Worm (Caenorhabditis elegans) whole organism, L1 larva: ENCODE results near the gene cyp-13A1.

Experiments used
- C04F5.9 ChIP-seq: sonication (generic microtip); optimal IDR thresholded peaks from 2 replicates; lab custom pipeline; 2016; ENCODE audit warnings: missing genetic modification characterization, missing compliant biosample characterization
- C34B4.2 ChIP-seq: sonication (generic microtip); optimal IDR thresholded peaks from 2 replicates; lab custom pipeline; 2017; ENCODE audit warnings: mild to moderate bottlenecking, missing genetic modification characterization, missing compliant biosample characterization
- F16B12.6 ChIP-seq: fragments of 150-350 bp; optimal IDR thresholded peaks from 2 replicates; lab custom pipeline; 2014; ENCODE audit warnings: missing biosample characterization, missing genetic modification characterization
- Y116A8C.19 ChIP-seq: sonication (generic microtip); optimal IDR thresholded peaks from 2 replicates; lab custom pipeline; 2016; ENCODE audit warnings: missing compliant biosample characterization, missing genetic modification characterization, borderline replicate concordance
- aha-1 ChIP-seq: fragments of 150-350 bp; optimal IDR thresholded peaks from 2 replicates; lab custom pipeline; 2014; ENCODE audit warnings: missing biosample characterization, missing genetic modification characterization
- aly-2 ChIP-seq: fragments of 150-350 bp; optimal IDR thresholded peaks from 2 replicates; lab custom pipeline; 2014; ENCODE audit warnings: missing biosample characterization, missing genetic modification characterization
- ama-1 ChIP-seq: fragments of 150-350 bp; optimal IDR thresholded peaks from 2 replicates; lab custom pipeline; 2014
- blmp-1 ChIP-seq: fragments of 150-350 bp; optimal IDR thresholded peaks from 2 replicates; lab custom pipeline; 2014; ENCODE audit warnings: missing biosample characterization, missing genetic modification characterization
- ceh-63 ChIP-seq: fragments of 200-800 bp; sonication (Bioruptor generic); optimal IDR thresholded peaks from 2 replicates; lab custom pipeline; 2018; ENCODE audit warnings: mild to moderate bottlenecking, missing genetic modification characterization, missing compliant biosample characterization
- ceh-8 ChIP-seq: fragments of 200-800 bp; sonication (Bioruptor generic); optimal IDR thresholded peaks from 2 replicates; lab custom pipeline; 2018; ENCODE audit warnings: mild to moderate bottlenecking, missing genetic modification characterization, moderate library complexity, missing compliant biosample characterization
- ceh-90 ChIP-seq: sonication (generic microtip); optimal IDR thresholded peaks from 2 replicates; lab custom pipeline; 2016; ENCODE audit warnings: missing genetic modification characterization, missing compliant biosample characterization
- ces-1 ChIP-seq: fragments of 150-350 bp; optimal IDR thresholded peaks from 2 replicates; lab custom pipeline; 2014; ENCODE audit warnings: missing biosample characterization, missing genetic modification reagents, missing genetic modification characterization
- dpl-1 ChIP-seq, 3 experiments: fragments of 150-350 bp in 2 of 3; sonication (generic microtip) in 1 of 3; optimal IDR thresholded peaks; 2 replicates each; lab custom pipeline; 2014 to 2017; ENCODE audit warnings: missing biosample characterization in 3 of 3, missing genetic modification characterization in 3 of 3, missing genetic modification reagents in 3 of 3
- efl-1 ChIP-seq, 4 experiments: fragments of 150-350 bp; optimal IDR thresholded peaks in 3 of 4; peaks in 1 of 4; 1 replicate in 1 of 4; 2 replicates in 3 of 4; lab custom pipeline; 2014; ENCODE audit warnings: missing biosample characterization in 2 of 4, missing genetic modification characterization in 2 of 4, missing genetic modification reagents in 2 of 4
- elt-3 ChIP-seq, 6 experiments: fragments of 150-350 bp in 1 of 6; sonication (generic microtip); optimal IDR thresholded peaks; 2 replicates each; lab custom pipeline; 2017 to 2018; ENCODE audit warnings: missing biosample characterization in 6 of 6, missing genetic modification characterization in 6 of 6, inconsistent platforms in 1 of 6
- ets-5 ChIP-seq: fragments of 200-800 bp; sonication (Bioruptor generic); IDR thresholded peaks from 2 replicates; pipeline ENCODE4 v1.3.6; 2022; ENCODE audit warnings: missing genetic modification characterization, missing compliant biosample characterization
- fkh-4 ChIP-seq: sonication (generic microtip); optimal IDR thresholded peaks from 2 replicates; lab custom pipeline; 2016; ENCODE audit warnings: missing compliant biosample characterization, missing genetic modification characterization, borderline replicate concordance
- lin-14 ChIP-seq: fragments of 200-800 bp; sonication (Bioruptor generic); optimal IDR thresholded peaks from 2 replicates; lab custom pipeline; 2018; ENCODE audit warnings: mild to moderate bottlenecking, missing genetic modification characterization, moderate library complexity, missing compliant biosample characterization
- lin-15B ChIP-seq: fragments of 150-350 bp; sonication (generic microtip); optimal IDR thresholded peaks from 3 replicates; lab custom pipeline; 2014; ENCODE audit warnings: missing biosample characterization, missing genetic modification characterization
- mef-2 ChIP-seq: fragments of 150-350 bp; optimal IDR thresholded peaks from 2 replicates; lab custom pipeline; 2014; ENCODE audit warnings: missing biosample characterization, missing genetic modification characterization
- nhr-19 ChIP-seq: fragments of 200-800 bp; sonication (Bioruptor generic); conservative IDR thresholded peaks from 2 replicates; pipeline ENCODE4 v1.3.6; 2022; ENCODE audit warnings: missing genetic modification characterization, missing compliant biosample characterization
- nhr-237 ChIP-seq: fragments of 150-350 bp; optimal IDR thresholded peaks from 2 replicates; lab custom pipeline; 2014; ENCODE audit warnings: missing biosample characterization, missing genetic modification characterization
- pax-3 ChIP-seq: fragments of 200-800 bp; sonication (Bioruptor generic); optimal IDR thresholded peaks from 2 replicates; lab custom pipeline; 2018; ENCODE audit warnings: mild to moderate bottlenecking, missing genetic modification characterization, moderate library complexity, missing compliant biosample characterization
- rnt-1 ChIP-seq: sonication (generic microtip); optimal IDR thresholded peaks from 2 replicates; lab custom pipeline; 2016; ENCODE audit warnings: mild to moderate bottlenecking, missing genetic modification characterization, moderate library complexity, missing compliant biosample characterization
- skn-1 ChIP-seq: fragments of 150-350 bp; optimal IDR thresholded peaks from 2 replicates; lab custom pipeline; 2014; ENCODE audit warnings: missing biosample characterization, missing genetic modification characterization
- unc-130 ChIP-seq: fragments of 150-350 bp; optimal IDR thresholded peaks from 2 replicates; lab custom pipeline; 2017; ENCODE audit warnings: missing biosample characterization, missing genetic modification characterization, inconsistent platforms
- unc-30 ChIP-seq: sonication (generic microtip); optimal IDR thresholded peaks from 2 replicates; lab custom pipeline; 2017; ENCODE audit warnings: missing biosample characterization, missing genetic modification characterization
- unc-62 ChIP-seq: fragments of 150-350 bp; optimal IDR thresholded peaks from 2 replicates; lab custom pipeline; 2014; ENCODE audit warnings: missing biosample characterization, missing genetic modification reagents, missing genetic modification characterization
- unc-86 ChIP-seq: sonication (generic microtip); optimal IDR thresholded peaks from 2 replicates; lab custom pipeline; 2016; ENCODE audit warnings: missing genetic modification characterization, missing compliant biosample characterization
- zag-1 ChIP-seq: fragments of 150-350 bp; optimal IDR thresholded peaks from 2 replicates; lab custom pipeline; 2014; ENCODE audit warnings: missing biosample characterization, missing genetic modification characterization

Gene cyp-13A1

ce11 chrII:9735785-9736184 is 46.0 kb downstream of the cyp-13A1 start:
- TF ChIP-seq ces-1 (GFP tag; lab: Kevin White, UChicago) (no peak), Y116A8C.19 (tag; lab: Kevin White, UChicago) (no peak), fkh-4 (tag; lab: Kevin White, UChicago) (no peak), unc-30 (no peak), aly-2 (tag; lab: Kevin White, UChicago) (no peak), C04F5.9 (tag; lab: Kevin White, UChicago) (no peak), lin-15B (tag; lab: Kevin White, UChicago) (no peak), ceh-90 (no peak), unc-86 (tag; lab: Kevin White, UChicago) (no peak), F16B12.6 (tag; lab: Kevin White, UChicago) (no peak), ama-1 (lab: Kevin White, UChicago) (no peak), pax-3 (tag; lab: Kevin White, UChicago) (no peak), dpl-1 (GFP tag; optimal IDR thresholded peaks at IDR 0.05; lab: Kevin White, UChicago) (no peak), elt-3 (tag; optimal IDR thresholded peaks at IDR 0.05; lab: Kevin White, UChicago) (no peak), C34B4.2 (tag; lab: Kevin White, UChicago) (no peak)

ce11 chrII:9731810-9732209 is 50.0 kb downstream of the cyp-13A1 start, which contains the start of gene mab-3:
mab-3 (plus strand) TSS chrII:9732137.
- TF ChIP-seq rnt-1 (tag; lab: Kevin White, UChicago) (peak; percentile 15), nhr-19 (GFP tag; lab: Robert Waterston, UW) (peak; percentile 34; the same call in 1 of the 2 replicates), lin-14 (peak; percentile 61)

ce11 chrII:9729866-9730265 is 51.9 kb downstream of the cyp-13A1 start:
- TF ChIP-seq lin-14 (peak; percentile 46), zag-1 (no peak), efl-1 (optimal IDR thresholded peaks at IDR 0.05; lab: Kevin White, UChicago) (no peak), efl-1 (GFP tag; optimal IDR thresholded peaks at IDR 0.05 in 1 of 2; lab: Kevin White, UChicago) (peak in 1 of 2 experiments; percentile 12), skn-1 (tag; lab: Kevin White, UChicago) (no peak)

ce11 chrII:9729196-9729595 is 52.6 kb downstream of the cyp-13A1 start:
- TF ChIP-seq lin-14, result peak; percentile 13
- TF ChIP-seq mef-2 (tag; lab: Kevin White, UChicago), result no peak
- no peak for TF ChIP-seq ets-5 (GFP tag; lab: Robert Waterston, UW)
- peak; percentile 74 for TF ChIP-seq blmp-1 (tag; lab: Kevin White, UChicago)
- TF ChIP-seq nhr-237 (tag; lab: Kevin White, UChicago), result no peak
- no peak for TF ChIP-seq ceh-63 (GFP tag; lab: Kevin White, UChicago)
- TF ChIP-seq unc-130 (tag; lab: Kevin White, UChicago), result no peak
- TF ChIP-seq aha-1 (tag; lab: Kevin White, UChicago), result no peak
- no peak for TF ChIP-seq ceh-8 (GFP tag; lab: Kevin White, UChicago)
- TF ChIP-seq unc-62 (GFP tag; lab: Kevin White, UChicago), result no peak
